Worm (Caenorhabditis elegans): Measurements from ENCODE around the gene Y64G10A.1.

- TF ChIP-seq nhr-23 (tag; optimal IDR thresholded peaks at IDR 0.05): no peak
- no peak for TF ChIP-seq elt-1 (tag; optimal IDR thresholded peaks at IDR 0.05)
- no peak for TF ChIP-seq aly-2 (tag; optimal IDR thresholded peaks at IDR 0.05)
Measured at ce11 chrIV:14215777-14216176, 23.1 kb downstream of the Y64G10A.1 start.

Measured in whole organism, L2 larva.